Worm (Caenorhabditis elegans) whole organism, midembryonic: ENCODE data around the gene Y71H2AL.4.

Experiments
- T22C8.4 ChIP-seq: fragments of 200-800 bp; sonication (Bioruptor generic); IDR thresholded peaks from 2 replicates; pipeline ENCODE4 v1.3.6; 2022; ENCODE audit warnings: missing genetic modification characterization, missing compliant biosample characterization
- cog-1 ChIP-seq: sonication (generic microtip); optimal IDR thresholded peaks from 2 replicates; lab custom pipeline; 2016; ENCODE audit warnings: missing genetic modification characterization, missing compliant biosample characterization
- flt-1 ChIP-seq: fragments of 200-800 bp; sonication (Bioruptor generic); IDR thresholded peaks from 2 replicates; pipeline ENCODE4 v1.3.6; 2022; ENCODE audit warnings: missing genetic modification characterization, missing compliant biosample characterization
- klf-2 ChIP-seq: fragments of 200-800 bp; sonication (Bioruptor generic); conservative IDR thresholded peaks from 2 replicates; pipeline ENCODE4 v1.3.6; 2022; ENCODE audit warnings: missing genetic modification reagents, missing genetic modification characterization, missing compliant biosample characterization
- med-1 ChIP-seq: sonication (generic microtip); optimal IDR thresholded peaks from 2 replicates; lab custom pipeline; 2017; ENCODE audit warnings: missing genetic modification characterization, mild to moderate bottlenecking, missing compliant biosample characterization, antibody characterized with exemption, missing genetic modification reagents; ENCODE audit not compliant: insufficient read depth
- ref-1 ChIP-seq: fragments of 200-800 bp; sonication (Bioruptor generic); conservative IDR thresholded peaks from 2 replicates; pipeline ENCODE4 v1.3.6; 2022; ENCODE audit warnings: missing genetic modification reagents, missing genetic modification characterization, missing compliant biosample characterization
- tab-1 ChIP-seq: fragments of 200-800 bp; sonication (Bioruptor generic); IDR thresholded peaks from 2 replicates; pipeline ENCODE4 v1.3.6; 2022; ENCODE audit warnings: missing genetic modification characterization, missing compliant biosample characterization
- ztf-23 ChIP-seq: fragments of 200-800 bp; sonication (Bioruptor generic); IDR thresholded peaks from 2 replicates; pipeline ENCODE4 v1.3.6; 2022; ENCODE audit warnings: missing genetic modification reagents, missing genetic modification characterization, missing compliant biosample characterization
- ztf-29 ChIP-seq: fragments of 200-800 bp; sonication (Bioruptor generic); IDR thresholded peaks from 2 replicates; pipeline ENCODE4 v1.3.6; 2022; ENCODE audit warnings: missing genetic modification reagents, missing genetic modification characterization, missing compliant biosample characterization

Y71H2AL.4 gene

ce11 chrIII:2686064-2686463 lies at the start of gene Y71H2AL.4, which contains the start of the genes Y71H2AL.2 and pbo-1:
TSS of gene Y71H2AL.4 (plus strand) at chrIII:2686408.
TSS of gene Y71H2AL.2 (plus strand) at chrIII:2686364.
TSS of gene pbo-1 (minus strand) at chrIII:2686463.
- no peak for TF ChIP-seq flt-1 (GFP tag; lab: Robert Waterston, UW)
- no peak for TF ChIP-seq ztf-23 (GFP tag; lab: Robert Waterston, UW)
- TF ChIP-seq T22C8.4, result no peak
- TF ChIP-seq ztf-29 (GFP tag; lab: Robert Waterston, UW), result no peak

ce11 chrIII:2641659-2642058 lies 44.5 kb upstream of the Y71H2AL.4 start:
- TF ChIP-seq ztf-23 (GFP tag; lab: Robert Waterston, UW) (no peak), ztf-29 (GFP tag; lab: Robert Waterston, UW) (no peak), T22C8.4 (no peak), klf-2 (GFP tag; lab: Robert Waterston, UW) (no peak), ref-1 (GFP tag; lab: Robert Waterston, UW) (no peak), med-1 (GFP tag; lab: Kevin White, UChicago) (no peak), tab-1 (no peak)

DNA sequence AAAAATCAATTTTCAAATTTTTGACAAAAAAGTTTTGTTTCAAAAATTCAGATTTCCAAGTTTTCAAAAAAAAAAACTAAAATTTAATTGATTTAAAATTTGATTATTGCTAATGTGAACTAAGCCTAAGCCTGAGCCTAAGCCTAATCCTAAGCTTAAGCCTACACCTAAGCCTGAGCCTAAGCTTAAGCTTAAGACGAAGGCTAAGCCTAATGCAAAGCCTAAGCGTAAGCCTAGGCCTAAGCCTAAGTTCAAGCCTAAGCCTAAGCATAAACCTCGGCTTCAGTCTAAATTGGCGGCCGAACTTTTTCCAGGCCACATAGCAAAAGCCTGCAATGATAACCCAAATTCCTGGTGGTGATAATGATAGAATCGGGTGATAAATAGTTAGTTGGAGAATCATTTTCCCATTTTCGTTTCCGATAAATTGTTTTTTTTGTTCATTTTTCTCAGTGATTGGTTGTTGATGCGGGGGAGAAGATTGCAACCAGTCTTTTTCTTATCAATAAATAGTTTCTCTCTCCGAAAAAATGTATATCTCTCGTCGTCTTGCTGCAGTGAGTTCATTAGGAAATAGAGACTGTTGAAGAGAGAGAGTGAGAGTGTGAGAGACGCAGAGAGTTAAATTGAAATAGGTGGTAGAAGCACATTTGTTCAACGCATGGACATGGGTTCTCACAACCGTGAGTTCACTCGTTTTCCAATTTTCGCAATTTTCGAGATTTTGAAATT lies 38.8 kb upstream of the Y71H2AL.4 start:
- peak; percentile 72; the same call in 1 of the 2 replicates for TF ChIP-seq ztf-29 (GFP tag; lab: Robert Waterston, UW)
- TF ChIP-seq klf-2 (GFP tag; lab: Robert Waterston, UW), result no peak

DNA sequence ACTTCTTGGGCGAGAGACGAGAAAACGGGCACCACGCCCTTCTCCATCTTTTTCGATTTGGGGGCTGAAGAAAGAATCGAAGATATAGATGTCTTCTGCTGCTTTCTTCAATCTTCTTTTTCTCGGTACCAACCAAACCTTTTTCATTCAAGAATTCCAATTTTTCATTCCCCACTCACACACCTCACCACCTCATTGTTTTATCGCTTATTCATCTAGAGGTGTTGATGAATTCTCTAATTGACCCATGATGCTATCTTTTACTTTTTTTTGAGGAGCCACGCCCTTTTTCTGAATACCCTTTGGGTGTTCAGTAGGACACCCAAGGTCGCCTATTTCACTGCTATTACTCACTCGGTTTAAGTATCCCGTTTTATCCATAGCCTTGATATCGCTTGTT lies 34.7 kb upstream of the Y71H2AL.4 start:
- TF ChIP-seq ztf-29 (GFP tag; lab: Robert Waterston, UW) (no peak), flt-1 (GFP tag; lab: Robert Waterston, UW) (no peak), ztf-23 (GFP tag; lab: Robert Waterston, UW) (no peak), T22C8.4 (no peak), klf-2 (GFP tag; lab: Robert Waterston, UW) (no peak), cog-1 (tag; lab: Kevin White, UChicago) (no peak), tab-1 (no peak), ref-1 (GFP tag; lab: Robert Waterston, UW) (no peak), med-1 (GFP tag; lab: Kevin White, UChicago) (no peak)

DNA sequence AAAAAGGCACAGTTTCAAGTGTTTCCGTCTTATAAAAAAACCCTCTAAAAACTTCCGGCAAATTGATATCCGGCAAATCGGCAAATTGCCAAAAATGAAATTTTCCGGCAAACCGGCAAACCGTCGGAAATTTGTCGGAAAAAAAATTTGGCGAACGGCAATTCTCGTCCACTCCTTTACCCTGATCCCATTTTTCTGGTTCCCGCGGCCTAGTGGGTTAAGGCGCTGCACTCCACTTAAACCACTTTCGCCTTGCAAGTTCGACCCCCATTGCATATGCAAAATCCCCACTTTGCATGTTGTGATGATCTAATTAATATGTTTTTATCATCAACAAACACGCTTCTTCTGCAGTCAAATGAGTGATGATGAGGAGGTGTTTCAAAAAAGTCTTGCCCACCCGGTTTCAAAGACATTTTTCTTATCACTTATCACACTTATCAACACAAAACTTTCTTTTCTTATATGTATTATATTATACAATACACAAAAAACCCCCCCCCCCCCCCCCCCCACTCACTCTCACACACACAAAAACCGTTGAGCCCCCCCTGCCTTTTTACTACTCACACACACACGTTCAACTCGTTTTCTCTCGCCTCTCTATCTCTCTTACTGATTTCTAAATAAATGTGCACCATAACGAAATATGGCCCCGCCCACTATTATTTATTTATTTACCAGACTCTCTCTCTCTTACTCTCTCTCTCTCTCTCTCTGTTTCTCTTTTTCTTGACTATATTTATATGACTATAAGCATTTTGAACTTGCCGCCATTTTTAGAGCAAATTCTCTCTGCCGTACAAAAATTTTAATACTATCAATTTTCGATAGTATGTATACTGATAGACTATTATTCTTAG lies 33.3 kb upstream of the Y71H2AL.4 start:
- no peak for TF ChIP-seq ref-1 (GFP tag; lab: Robert Waterston, UW)
- no peak for TF ChIP-seq ztf-29 (GFP tag; lab: Robert Waterston, UW)

ce11 chrIII:2656168-2656567 lies 30.0 kb upstream of the Y71H2AL.4 start:
- TF ChIP-seq ref-1 (GFP tag; lab: Robert Waterston, UW), result 0 out of 2 replicates have a peak, but pooled peaks have one; percentile 21
- no peak for TF ChIP-seq T22C8.4

ce11 chrIII:2657783-2658182 lies 28.4 kb upstream of the Y71H2AL.4 start, which contains the start of gene let-805:
TSS of gene let-805 (plus strand) at chrIII:2658083.
- no peak for TF ChIP-seq flt-1 (GFP tag; lab: Robert Waterston, UW)
- no peak for TF ChIP-seq cog-1 (tag; lab: Kevin White, UChicago)
- no peak for TF ChIP-seq tab-1
- no peak for TF ChIP-seq ztf-23 (GFP tag; lab: Robert Waterston, UW)
- no peak for TF ChIP-seq T22C8.4
- no peak for TF ChIP-seq ztf-29 (GFP tag; lab: Robert Waterston, UW)
- TF ChIP-seq med-1 (GFP tag; lab: Kevin White, UChicago), result no peak
- no peak for TF ChIP-seq klf-2 (GFP tag; lab: Robert Waterston, UW)
- no peak for TF ChIP-seq ref-1 (GFP tag; lab: Robert Waterston, UW)

DNA sequence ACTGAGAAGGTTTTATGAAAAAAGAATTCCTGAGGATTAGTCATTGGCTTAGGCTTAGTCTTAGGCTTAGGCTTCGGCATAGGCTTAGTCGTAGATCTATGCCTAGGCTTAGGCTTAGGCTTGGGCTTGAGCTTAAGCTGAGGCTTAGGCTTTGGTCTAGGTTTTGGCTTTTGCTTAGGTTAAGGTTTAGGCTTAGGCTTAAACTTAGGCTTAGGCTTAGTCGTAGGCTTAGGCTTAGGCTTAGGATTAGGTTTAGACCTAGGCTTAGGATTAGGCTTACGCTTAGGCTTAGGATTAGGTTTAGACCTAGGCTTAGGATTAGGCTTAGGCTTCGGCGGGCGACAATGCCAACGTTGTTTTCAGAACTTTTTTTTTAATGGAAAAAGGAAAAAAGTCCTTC lies 10.8 kb upstream of the Y71H2AL.4 start:
- TF ChIP-seq tab-1 (0 out of 2 replicates have a peak, but pooled peaks have one; percentile 60), ztf-29 (GFP tag; lab: Robert Waterston, UW) (peak; percentile 62; the same call in 1 of the 2 replicates), med-1 (GFP tag; lab: Kevin White, UChicago) (no peak)

- TF ChIP-seq T22C8.4 (no peak), tab-1 (no peak), flt-1 (GFP tag; lab: Robert Waterston, UW) (no peak), med-1 (GFP tag; lab: Kevin White, UChicago) (no peak), ztf-23 (GFP tag; lab: Robert Waterston, UW) (no peak), klf-2 (GFP tag; lab: Robert Waterston, UW) (no peak), ref-1 (GFP tag; lab: Robert Waterston, UW) (no peak), cog-1 (tag; lab: Kevin White, UChicago) (no peak), ztf-29 (GFP tag; lab: Robert Waterston, UW) (no peak)
These were observed 10.1 kb upstream of the Y71H2AL.4 start for ce11 chrIII:2676097-2676496.

ce11 chrIII:2678017-2678416 lies 8.2 kb upstream of the Y71H2AL.4 start:
- no peak for TF ChIP-seq med-1 (GFP tag; lab: Kevin White, UChicago)
- TF ChIP-seq flt-1 (GFP tag; lab: Robert Waterston, UW), result 0 out of 2 replicates have a peak, but pooled peaks have one; percentile 13
